Fruit fly (Drosophila melanogaster) whole organism, adult: Measurements from ENCODE around the gene Trx2.

ENCODE experiments used
- CG11617 ChIP-seq: fragments of 200-800 bp; sonication (Bioruptor generic); optimal IDR thresholded peaks from 2 replicates; lab custom pipeline; 2017; ENCODE audit warnings: mild to moderate bottlenecking, missing biosample characterization, missing genetic modification reagents, missing genetic modification characterization
- CG12768 ChIP-seq: fragments of 200-800 bp; sonication (Bioruptor generic); optimal IDR thresholded peaks from 2 replicates; lab custom pipeline; 2017; ENCODE audit warnings: missing biosample characterization, missing genetic modification characterization, mild to moderate bottlenecking, moderate library complexity, missing genetic modification reagents
- CG14711 ChIP-seq: fragments of 200-800 bp; sonication (Bioruptor generic); optimal IDR thresholded peaks from 2 replicates; lab custom pipeline; 2018; ENCODE audit warnings: missing biosample characterization, mild to moderate bottlenecking, missing genetic modification characterization, moderate library complexity
- CG1620 ChIP-seq: fragments of 200-800 bp; sonication (Bioruptor generic); optimal IDR thresholded peaks from 2 replicates; lab custom pipeline; 2016; ENCODE audit warnings: missing biosample characterization, missing genetic modification characterization
- CG33017 ChIP-seq: fragments of 200-800 bp; sonication (Bioruptor generic); optimal IDR thresholded peaks from 2 replicates; lab custom pipeline; 2018; ENCODE audit warnings: missing biosample characterization, mild to moderate bottlenecking, missing genetic modification characterization, moderate library complexity
- CG5204 ChIP-seq: fragments of 200-800 bp; sonication (Bioruptor generic); optimal IDR thresholded peaks from 2 replicates; lab custom pipeline; 2016; ENCODE audit warnings: missing biosample characterization, missing genetic modification characterization
- CG7045 ChIP-seq: fragments of 200-800 bp; sonication (Bioruptor generic); optimal IDR thresholded peaks from 2 replicates; lab custom pipeline; 2017; ENCODE audit warnings: missing biosample characterization, mild to moderate bottlenecking, missing genetic modification characterization
- CG7101 ChIP-seq: fragments of 200-800 bp; sonication (Bioruptor generic); optimal IDR thresholded peaks from 2 replicates; lab custom pipeline; 2018; ENCODE audit warnings: missing biosample characterization, mild to moderate bottlenecking, missing genetic modification characterization, moderate library complexity
- Clk ChIP-seq: fragments of 200-800 bp; sonication (Bioruptor generic); optimal IDR thresholded peaks from 2 replicates; lab custom pipeline; 2017; ENCODE audit warnings: missing biosample characterization, missing genetic modification characterization
- Crg-1 ChIP-seq: fragments of 200-800 bp; sonication (Bioruptor generic); optimal IDR thresholded peaks from 2 replicates; lab custom pipeline; 2016; ENCODE audit warnings: missing biosample characterization, missing genetic modification characterization
- Hr96 ChIP-seq: fragments of 200-800 bp; sonication (Bioruptor generic); optimal IDR thresholded peaks from 2 replicates; lab custom pipeline; 2016; ENCODE audit warnings: missing biosample characterization, missing genetic modification characterization
- Mnt ChIP-seq: fragments of 200-800 bp; sonication (Bioruptor generic); optimal IDR thresholded peaks from 2 replicates; lab custom pipeline; 2016; ENCODE audit warnings: missing biosample characterization, mild to moderate bottlenecking, missing genetic modification characterization
- bab1 ChIP-seq: fragments of 200-800 bp; sonication (Bioruptor generic); optimal IDR thresholded peaks from 3 replicates; lab custom pipeline; 2019; ENCODE audit warnings: missing biosample characterization, mild to moderate bottlenecking, missing genetic modification characterization, moderate library complexity
- cic ChIP-seq: fragments of 200-800 bp; sonication (Bioruptor generic); optimal IDR thresholded peaks from 2 replicates; lab custom pipeline; 2017; ENCODE audit warnings: missing biosample characterization, mild to moderate bottlenecking, missing genetic modification characterization, moderate library complexity
- cnc ChIP-seq, 2 experiments: fragments of >200 bp; optimal IDR thresholded peaks; 2 replicates each; lab custom pipeline; 2017
- kay ChIP-seq: fragments of 200-800 bp; sonication (Bioruptor generic); peaks from one replicate; lab custom pipeline; 2016; ENCODE audit warnings: missing biosample characterization, missing genetic modification characterization, borderline replicate concordance
- ovo ChIP-seq: fragments of 200-800 bp; sonication (Bioruptor generic); optimal IDR thresholded peaks from 2 replicates; lab custom pipeline; 2016; ENCODE audit warnings: missing biosample characterization, missing genetic modification characterization
- pad ChIP-seq: fragments of 200-800 bp; sonication (Bioruptor generic); optimal IDR thresholded peaks from 3 replicates; lab custom pipeline; 2017; ENCODE audit warnings: missing biosample characterization, missing genetic modification characterization, mild to moderate bottlenecking, moderate library complexity, missing genetic modification reagents
- toe ChIP-seq: fragments of 200-800 bp; sonication (Bioruptor generic); optimal IDR thresholded peaks from 2 replicates; lab custom pipeline; 2016; ENCODE audit warnings: missing biosample characterization, missing genetic modification characterization

Gene Trx2

DNA sequence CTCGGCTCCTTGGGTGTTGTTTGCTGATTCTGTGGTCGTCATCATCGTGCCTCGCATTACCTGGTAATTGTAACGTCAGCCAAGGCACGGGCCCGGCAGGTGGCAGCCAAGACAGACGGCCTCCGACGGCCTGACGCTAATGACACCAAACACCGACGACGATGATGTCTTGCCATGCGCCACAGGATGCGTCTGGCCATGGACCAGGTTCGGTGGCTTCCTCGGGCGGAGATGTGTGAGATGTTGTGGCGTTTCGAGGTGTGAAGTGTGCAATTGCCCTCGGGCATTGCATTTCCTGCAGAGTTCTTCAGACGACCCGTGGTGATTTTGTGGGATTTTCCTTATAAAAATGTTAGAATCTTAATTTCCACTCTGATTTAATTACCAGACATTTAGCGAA, 10.9 kb upstream of the Trx2 start:
- TF ChIP-seq kay (GFP tag; lab: Kevin White, UChicago) (no peak), CG14711 (tag; lab: Kevin White, UChicago) (no peak), CG33017 (tag; lab: Kevin White, UChicago) (no peak), CG5204 (no peak), cic (GFP tag; lab: Kevin White, UChicago) (no peak), CG7101 (tag; lab: Kevin White, UChicago) (no peak), CG1620 (GFP tag; lab: Kevin White, UChicago) (no peak), Hr96 (GFP tag; lab: Kevin White, UChicago) (no peak)

dm6 chr2L:9607997-9608563, 4.9 kb upstream of the Trx2 start, which contains the start of gene gcm2:
gcm2 (plus strand) TSS chr2L:9608562.
- no peak for TF ChIP-seq CG7101 (tag; lab: Kevin White, UChicago)
- TF ChIP-seq Hr96 (GFP tag; lab: Kevin White, UChicago) = no peak
- no peak for TF ChIP-seq CG33017 (tag; lab: Kevin White, UChicago)
- TF ChIP-seq kay (GFP tag; lab: Kevin White, UChicago) = no peak
- no peak for TF ChIP-seq CG12768 (GFP tag; lab: Kevin White, UChicago)
- no peak for TF ChIP-seq CG1620 (GFP tag; lab: Kevin White, UChicago)
- no peak for TF ChIP-seq cic (GFP tag; lab: Kevin White, UChicago)
- TF ChIP-seq toe (GFP tag; lab: Kevin White, UChicago) = no peak
- TF ChIP-seq CG11617 = no peak
- no peak for TF ChIP-seq CG5204
- TF ChIP-seq ovo (GFP tag; lab: Kevin White, UChicago) = no peak
- TF ChIP-seq pad (GFP tag; lab: Kevin White, UChicago) = no peak
- no peak for TF ChIP-seq CG14711 (tag; lab: Kevin White, UChicago)

- TF ChIP-seq CG33017 (tag; lab: Kevin White, UChicago) (no peak), CG1620 (GFP tag; lab: Kevin White, UChicago) (no peak), kay (GFP tag; lab: Kevin White, UChicago) (no peak), Clk (GFP tag; lab: Kevin White, UChicago) (no peak), pad (GFP tag; lab: Kevin White, UChicago) (no peak), CG12768 (GFP tag; lab: Kevin White, UChicago) (no peak), Crg-1 (GFP tag; lab: Kevin White, UChicago) (no peak), CG7045 (no peak), toe (GFP tag; lab: Kevin White, UChicago) (no peak), CG7101 (tag; lab: Kevin White, UChicago) (no peak), cic (GFP tag; lab: Kevin White, UChicago) (no peak), CG5204 (no peak), Hr96 (GFP tag; lab: Kevin White, UChicago) (no peak), Mnt (GFP tag; lab: Kevin White, UChicago) (no peak)
These were observed 3.6 kb upstream of the Trx2 start for dm6 chr2L:9609337-9609856.

DNA sequence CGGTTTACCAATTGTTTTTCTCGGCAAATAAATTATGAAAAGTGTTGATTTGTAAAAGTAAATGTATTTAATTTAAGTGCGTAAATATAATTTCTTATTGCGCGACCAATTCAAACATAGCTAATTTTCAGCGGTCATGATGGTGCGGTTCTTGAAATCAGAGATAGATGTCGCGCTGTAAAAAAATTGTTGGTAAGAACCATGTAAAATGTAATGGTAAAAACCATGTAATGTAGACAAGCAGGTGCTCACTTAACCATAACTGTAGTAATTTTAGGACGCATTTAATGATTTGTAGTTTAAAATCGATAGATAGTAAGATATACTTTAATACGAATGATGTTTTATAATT, 336 bp upstream of the Trx2 start:
- TF ChIP-seq Clk (GFP tag; lab: Kevin White, UChicago) = no peak
- no peak for TF ChIP-seq kay (GFP tag; lab: Kevin White, UChicago)
- TF ChIP-seq Crg-1 (GFP tag; lab: Kevin White, UChicago) = no peak
- no peak for TF ChIP-seq Mnt (GFP tag; lab: Kevin White, UChicago)
- no peak for TF ChIP-seq CG14711 (tag; lab: Kevin White, UChicago)
- TF ChIP-seq bab1 (GFP tag; lab: Kevin White, UChicago) = no peak
- no peak for TF ChIP-seq CG1620 (GFP tag; lab: Kevin White, UChicago)

- TF ChIP-seq CG7101 (tag; lab: Kevin White, UChicago) = peak; percentile 11
- TF ChIP-seq Hr96 (GFP tag; lab: Kevin White, UChicago) = no peak
- peak; percentile 84 for TF ChIP-seq kay (GFP tag; lab: Kevin White, UChicago)
These were observed 956 bp downstream of the Trx2 start for dm6 chr2L:9613922-9614321.

DNA sequence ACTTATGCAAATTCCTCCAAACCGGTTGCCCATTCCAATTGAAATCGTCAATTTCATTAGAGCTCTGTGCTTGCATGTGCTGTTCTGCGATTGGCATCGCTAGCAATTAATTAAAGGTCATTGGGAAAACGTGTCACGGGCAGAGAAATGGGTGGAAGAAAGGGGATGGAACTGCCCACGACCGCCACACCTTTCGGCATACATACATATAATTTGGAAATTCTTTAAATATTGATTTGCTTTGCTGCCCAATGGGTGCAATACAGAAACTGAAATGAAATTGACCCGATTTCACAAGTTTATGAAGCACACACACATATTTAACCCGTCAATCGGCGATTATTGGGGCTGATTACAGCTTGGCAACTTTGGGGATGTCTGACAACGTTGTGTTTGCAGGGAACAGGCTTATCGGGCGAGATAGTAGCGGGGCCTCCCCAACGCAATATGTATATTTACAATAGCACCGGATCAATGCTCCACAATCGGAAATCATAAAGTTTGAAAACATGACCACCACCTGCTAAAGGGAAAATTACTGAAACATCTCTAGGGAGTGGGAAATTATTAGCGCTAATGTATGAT, 1.8 kb downstream of the Trx2 start:
- no peak for TF ChIP-seq CG12768 (GFP tag; lab: Kevin White, UChicago)
- no peak for TF ChIP-seq bab1 (GFP tag; lab: Kevin White, UChicago)
- peak; percentile 40 for TF ChIP-seq cic (GFP tag; lab: Kevin White, UChicago)
- TF ChIP-seq Clk (GFP tag; lab: Kevin White, UChicago) = no peak
- TF ChIP-seq Crg-1 (GFP tag; lab: Kevin White, UChicago) = no peak
- TF ChIP-seq cnc (optimal IDR thresholded peaks at IDR 0.05; lab: Kevin White, UChicago) = peak in 1 of 2 experiments; percentile 54
- no peak for TF ChIP-seq ovo (GFP tag; lab: Kevin White, UChicago)
- no peak for TF ChIP-seq CG14711 (tag; lab: Kevin White, UChicago)

dm6 chr2L:9615561-9615960, 2.6 kb downstream of the Trx2 start:
- TF ChIP-seq cnc (optimal IDR thresholded peaks at IDR 0.05; lab: Kevin White, UChicago) (no peak), cic (GFP tag; lab: Kevin White, UChicago) (no peak), toe (GFP tag; lab: Kevin White, UChicago) (no peak), CG1620 (GFP tag; lab: Kevin White, UChicago) (no peak), CG7101 (tag; lab: Kevin White, UChicago) (no peak), Crg-1 (GFP tag; lab: Kevin White, UChicago) (no peak), bab1 (GFP tag; lab: Kevin White, UChicago) (no peak), Clk (GFP tag; lab: Kevin White, UChicago) (no peak), CG11617 (no peak), CG14711 (tag; lab: Kevin White, UChicago) (no peak), Hr96 (GFP tag; lab: Kevin White, UChicago) (no peak), pad (GFP tag; lab: Kevin White, UChicago) (no peak), Mnt (GFP tag; lab: Kevin White, UChicago) (no peak), ovo (GFP tag; lab: Kevin White, UChicago) (no peak), CG12768 (GFP tag; lab: Kevin White, UChicago) (no peak), kay (GFP tag; lab: Kevin White, UChicago) (no peak), CG33017 (tag; lab: Kevin White, UChicago) (no peak)
